Fruit fly (Drosophila melanogaster) whole organism, embryonic: ENCODE data around the gene CG32751.

Source experiments
- ATbp ChIP-seq: fragments of 200-800 bp; sonication (Bioruptor generic); optimal IDR thresholded peaks from 2 replicates; lab custom pipeline; 2017; ENCODE audit warnings: missing biosample characterization, mild to moderate bottlenecking, missing genetic modification characterization, missing genetic modification reagents
- Adf1 ChIP-seq: fragments of 200-800 bp; sonication (Bioruptor generic); IDR thresholded peaks from 2 replicates; pipeline ENCODE4 v1.3.6; 2022; ENCODE audit warnings: missing biosample characterization, missing genetic modification characterization
- Bdp1 ChIP-seq: fragments of 200-800 bp; sonication (Bioruptor generic); optimal IDR thresholded peaks from 3 replicates; lab custom pipeline; 2016; ENCODE audit warnings: missing biosample characterization, missing genetic modification characterization
- CG10654 ChIP-seq: fragments of 200-800 bp; sonication (Bioruptor generic); optimal IDR thresholded peaks from 2 replicates; lab custom pipeline; 2016; ENCODE audit warnings: missing biosample characterization, missing genetic modification characterization
- CG11504 ChIP-seq: fragments of 200-800 bp; sonication (Bioruptor generic); optimal IDR thresholded peaks from 3 replicates; lab custom pipeline; 2019; ENCODE audit warnings: missing biosample characterization, mild to moderate bottlenecking, missing genetic modification characterization, moderate library complexity
- CG12769 ChIP-seq: fragments of 200-800 bp; sonication (Bioruptor generic); optimal IDR thresholded peaks from 2 replicates; lab custom pipeline; 2019; ENCODE audit warnings: missing biosample characterization, mild to moderate bottlenecking, missing genetic modification characterization, moderate library complexity
- CG13287 ChIP-seq: fragments of 200-800 bp; sonication (Bioruptor generic); IDR thresholded peaks from 2 replicates; pipeline ENCODE4 v1.3.6; 2022; ENCODE audit warnings: missing biosample characterization, missing genetic modification characterization; ENCODE audit not compliant: partially characterized antibody
- CG13296 ChIP-seq: fragments of 200-800 bp; sonication (Bioruptor generic); optimal IDR thresholded peaks from 3 replicates; lab custom pipeline; 2018; ENCODE audit warnings: missing biosample characterization, mild to moderate bottlenecking, missing genetic modification characterization
- CG13894 ChIP-seq: fragments of 200-800 bp; sonication (Bioruptor generic); optimal IDR thresholded peaks from 3 replicates; lab custom pipeline; 2018; ENCODE audit warnings: missing biosample characterization, mild to moderate bottlenecking, missing genetic modification characterization, moderate library complexity
- CG1832 ChIP-seq: fragments of 200-800 bp; sonication (Bioruptor generic); optimal IDR thresholded peaks from 2 replicates; lab custom pipeline; 2017; ENCODE audit warnings: missing biosample characterization, mild to moderate bottlenecking, missing genetic modification characterization, inconsistent platforms
- CG32532 ChIP-seq: fragments of 200-800 bp; sonication (Bioruptor generic); IDR thresholded peaks from 2 replicates; pipeline ENCODE4 v1.3.6; 2022; ENCODE audit warnings: missing biosample characterization, missing genetic modification characterization
- CG32772 ChIP-seq: fragments of 200-800 bp; sonication (Bioruptor generic); IDR thresholded peaks from 2 replicates; pipeline ENCODE4 v1.3.6; 2022; ENCODE audit warnings: missing biosample characterization, missing genetic modification characterization
- CG34422 ChIP-seq: fragments of 200-800 bp; sonication (Bioruptor generic); IDR thresholded peaks from 3 replicates; pipeline ENCODE4 v1.3.6; 2022; ENCODE audit warnings: missing biosample characterization, missing genetic modification characterization
- CG4328 ChIP-seq: fragments of 200-800 bp; sonication (Bioruptor generic); optimal IDR thresholded peaks from 3 replicates; lab custom pipeline; 2017; ENCODE audit warnings: missing biosample characterization, missing genetic modification reagents, missing genetic modification characterization
- CG8359 ChIP-seq: fragments of 200-800 bp; sonication (Bioruptor generic); optimal IDR thresholded peaks from 2 replicates; lab custom pipeline; 2017; ENCODE audit warnings: missing biosample characterization, mild to moderate bottlenecking, missing genetic modification characterization, borderline replicate concordance
- CG8944 ChIP-seq: fragments of 200-800 bp; sonication (Bioruptor generic); optimal IDR thresholded peaks from 3 replicates; lab custom pipeline; 2016; ENCODE audit warnings: missing biosample characterization, missing genetic modification characterization
- CG9609 ChIP-seq: fragments of 200-800 bp; sonication (Bioruptor generic); optimal IDR thresholded peaks from 3 replicates; lab custom pipeline; 2016; ENCODE audit warnings: missing biosample characterization, missing genetic modification characterization
- CTCF ChIP-seq: fragments of 200-800 bp; sonication (Bioruptor generic); optimal IDR thresholded peaks from 2 replicates; lab custom pipeline; 2017; ENCODE audit warnings: missing biosample characterization, mild to moderate bottlenecking, missing genetic modification characterization, moderate library complexity
- D19A ChIP-seq: fragments of 200-800 bp; optimal IDR thresholded peaks from 3 replicates; lab custom pipeline; 2019; ENCODE audit warnings: missing biosample characterization, mild to moderate bottlenecking, missing genetic modification characterization, moderate library complexity
- Doc3 ChIP-seq: fragments of 200-800 bp; sonication (Bioruptor generic); IDR thresholded peaks from 3 replicates; pipeline ENCODE4 v1.3.6; 2022; ENCODE audit warnings: missing biosample characterization, missing genetic modification characterization; ENCODE audit not compliant: partially characterized antibody
- E2f2 ChIP-seq: fragments of 200-800 bp; sonication (Bioruptor generic); IDR thresholded peaks from 2 replicates; pipeline ENCODE4 v1.3.6; 2022; ENCODE audit warnings: missing biosample characterization, missing genetic modification characterization
- Hand ChIP-seq: fragments of 200-800 bp; sonication (Bioruptor generic); optimal IDR thresholded peaks from 2 replicates; lab custom pipeline; 2017; ENCODE audit warnings: mild to moderate bottlenecking, missing biosample characterization, missing genetic modification reagents, missing genetic modification characterization
- HmgZ ChIP-seq: fragments of 200-800 bp; sonication (Bioruptor generic); optimal IDR thresholded peaks from 2 replicates; lab custom pipeline; 2018; ENCODE audit warnings: missing biosample characterization, mild to moderate bottlenecking, missing genetic modification characterization
- Hmr ChIP-seq: fragments of 200-800 bp; sonication (Bioruptor generic); optimal IDR thresholded peaks from 3 replicates; lab custom pipeline; 2017; ENCODE audit warnings: mild to moderate bottlenecking, missing biosample characterization, missing genetic modification reagents, missing genetic modification characterization
- Hsf ChIP-seq: fragments of 200-800 bp; sonication (Bioruptor generic); optimal IDR thresholded peaks from 3 replicates; lab custom pipeline; 2016; ENCODE audit warnings: missing biosample characterization, missing genetic modification characterization
- Jarid2 ChIP-seq: fragments of 200-800 bp; sonication (Bioruptor generic); optimal IDR thresholded peaks from 3 replicates; lab custom pipeline; 2017; ENCODE audit warnings: mild to moderate bottlenecking, missing biosample characterization, missing genetic modification reagents, missing genetic modification characterization
- Lim3 ChIP-seq: fragments of 200-800 bp; sonication (Bioruptor generic); IDR thresholded peaks from 2 replicates; pipeline ENCODE4 v1.3.6; 2022; ENCODE audit warnings: missing biosample characterization, missing genetic modification characterization
- Rfx ChIP-seq: fragments of 200-800 bp; sonication (Bioruptor generic); IDR thresholded peaks from 2 replicates; pipeline ENCODE4 v1.3.6; 2022; ENCODE audit warnings: missing biosample characterization, missing genetic modification characterization
- amos ChIP-seq: fragments of 200-800 bp; sonication (Bioruptor generic); IDR thresholded peaks from 2 replicates; pipeline ENCODE4 v1.3.6; 2022; ENCODE audit warnings: missing biosample characterization, missing genetic modification characterization; ENCODE audit not compliant: partially characterized antibody
- aop ChIP-seq: fragments of 200-800 bp; sonication (Bioruptor generic); IDR thresholded peaks from 2 replicates; pipeline ENCODE4 v1.3.6; 2022; ENCODE audit warnings: missing biosample characterization, missing genetic modification characterization
- bigmax ChIP-seq: fragments of 200-800 bp; sonication (Bioruptor generic); optimal IDR thresholded peaks from 2 replicates; lab custom pipeline; 2018; ENCODE audit warnings: missing biosample characterization, mild to moderate bottlenecking, missing genetic modification characterization
- cas ChIP-seq: fragments of 200-800 bp; sonication (Bioruptor generic); IDR thresholded peaks from 2 replicates; pipeline ENCODE4 v1.3.6; 2022; ENCODE audit warnings: missing biosample characterization, missing genetic modification characterization
- chif ChIP-seq, 2 experiments: fragments of 200-800 bp; sonication (Bioruptor generic); optimal IDR thresholded peaks; 3 replicates each; lab custom pipeline; 2016; ENCODE audit warnings: missing biosample characterization in 2 of 2, missing genetic modification characterization in 2 of 2
- dmrt11E ChIP-seq: fragments of 200-800 bp; sonication (Bioruptor generic); optimal IDR thresholded peaks from 3 replicates; lab custom pipeline; 2018; ENCODE audit warnings: missing biosample characterization, mild to moderate bottlenecking, missing genetic modification characterization, moderate library complexity
- dmrt99B ChIP-seq: fragments of 200-800 bp; sonication (Bioruptor generic); optimal IDR thresholded peaks from 2 replicates; lab custom pipeline; 2018; ENCODE audit warnings: missing biosample characterization, mild to moderate bottlenecking, missing genetic modification characterization, moderate library complexity
- en ChIP-seq: fragments of 200-800 bp; sonication (Bioruptor generic); optimal IDR thresholded peaks from 2 replicates; lab custom pipeline; 2016; ENCODE audit warnings: missing biosample characterization, missing genetic modification characterization
- gem ChIP-seq: fragments of 200-800 bp; sonication (Bioruptor generic); optimal IDR thresholded peaks from 2 replicates; lab custom pipeline; 2019; ENCODE audit warnings: missing biosample characterization, mild to moderate bottlenecking, missing genetic modification characterization, moderate library complexity
- hb ChIP-seq: fragments of 200-800 bp; sonication (Bioruptor generic); IDR thresholded peaks from 3 replicates; pipeline ENCODE4 v1.3.6; 2022; ENCODE audit warnings: missing biosample characterization, missing genetic modification characterization; ENCODE audit not compliant: partially characterized antibody
- kah ChIP-seq: fragments of 200-800 bp; sonication (Bioruptor generic); optimal IDR thresholded peaks from 2 replicates; lab custom pipeline; 2018; ENCODE audit warnings: missing biosample characterization, mild to moderate bottlenecking, missing genetic modification characterization
- lmd ChIP-seq: fragments of 200-800 bp; sonication (Bioruptor generic); IDR thresholded peaks from 2 replicates; pipeline ENCODE4 v1.3.6; 2022; ENCODE audit warnings: missing biosample characterization, missing genetic modification characterization
- onecut ChIP-seq: fragments of 200-800 bp; sonication (Bioruptor generic); IDR thresholded peaks from 2 replicates; pipeline ENCODE4 v1.3.6; 2022; ENCODE audit warnings: missing biosample characterization, missing genetic modification characterization
- p53 ChIP-seq: fragments of 200-800 bp; sonication (Bioruptor generic); optimal IDR thresholded peaks from 2 replicates; lab custom pipeline; 2016; ENCODE audit warnings: missing biosample characterization, missing genetic modification characterization
- pfk ChIP-seq: fragments of 200-800 bp; sonication (Bioruptor generic); optimal IDR thresholded peaks from 2 replicates; lab custom pipeline; 2018; ENCODE audit warnings: missing biosample characterization, mild to moderate bottlenecking, missing genetic modification characterization, moderate library complexity
- rib ChIP-seq: fragments of 200-800 bp; sonication (Bioruptor generic); IDR thresholded peaks from 2 replicates; pipeline ENCODE4 v1.3.6; 2022; ENCODE audit warnings: missing biosample characterization, missing genetic modification characterization
- schlank ChIP-seq: fragments of 200-800 bp; sonication (Bioruptor generic); optimal IDR thresholded peaks from 2 replicates; lab custom pipeline; 2018; ENCODE audit warnings: missing biosample characterization, mild to moderate bottlenecking, missing genetic modification characterization
- scrt ChIP-seq: fragments of 200-800 bp; sonication (Bioruptor generic); optimal IDR thresholded peaks from 2 replicates; lab custom pipeline; 2018; ENCODE audit warnings: missing biosample characterization, mild to moderate bottlenecking, missing genetic modification characterization, moderate library complexity
- sisA ChIP-seq: fragments of 200-800 bp; sonication (Bioruptor generic); IDR thresholded peaks from 2 replicates; pipeline ENCODE4 v1.3.6; 2022; ENCODE audit warnings: missing biosample characterization, missing genetic modification characterization
- sob ChIP-seq: fragments of 200-800 bp; sonication (Bioruptor generic); IDR thresholded peaks from 2 replicates; pipeline ENCODE4 v1.3.6; 2022; ENCODE audit warnings: missing biosample characterization, missing genetic modification characterization
- sr ChIP-seq: fragments of 200-800 bp; sonication (Bioruptor generic); IDR thresholded peaks from 3 replicates; pipeline ENCODE4 v1.3.6; 2022; ENCODE audit warnings: missing biosample characterization, missing genetic modification characterization
- tio ChIP-seq: fragments of 200-800 bp; sonication (Bioruptor generic); optimal IDR thresholded peaks from 2 replicates; lab custom pipeline; 2017; ENCODE audit warnings: missing biosample characterization, missing genetic modification characterization, inconsistent platforms
- toy ChIP-seq: fragments of 200-800 bp; sonication (Bioruptor generic); IDR thresholded peaks from 2 replicates; pipeline ENCODE4 v1.3.6; 2022; ENCODE audit warnings: missing biosample characterization, missing genetic modification characterization
- unpg ChIP-seq: fragments of 200-800 bp; sonication (Bioruptor generic); optimal IDR thresholded peaks from 3 replicates; lab custom pipeline; 2018; ENCODE audit warnings: missing biosample characterization, mild to moderate bottlenecking, missing genetic modification characterization, moderate library complexity

Gene CG32751

DNA sequence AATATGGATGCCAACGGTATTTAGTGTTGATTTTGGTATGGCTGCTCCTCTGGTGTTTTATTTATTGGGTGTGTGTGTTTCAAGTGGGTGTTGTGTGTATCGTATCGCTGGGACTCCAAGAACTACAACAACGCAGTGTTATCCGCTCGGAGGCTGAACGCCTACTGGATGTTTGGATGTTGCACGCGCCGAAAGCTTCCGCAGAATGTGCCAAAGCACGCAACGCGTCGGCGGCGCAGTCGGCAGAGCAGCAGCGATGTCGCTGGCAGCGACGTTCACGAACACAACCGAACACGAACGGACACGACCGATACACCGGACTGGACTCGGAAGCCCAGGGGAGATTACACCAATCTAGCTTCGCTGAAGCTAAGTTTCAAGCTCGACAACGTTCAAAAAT is 6.1 kb downstream of the CG32751 start, which contains the start of gene Ca-alpha1T (continued):
- TF ChIP-seq Hand (GFP tag; lab: Kevin White, UChicago) (no peak), CTCF (no peak), onecut (no peak), CG8944 (GFP tag; lab: Kevin White, UChicago) (no peak), schlank (tag; lab: Kevin White, UChicago) (no peak), tio (GFP tag; lab: Kevin White, UChicago) (no peak), CG4328 (no peak), CG9609 (no peak), CG10654 (no peak), Jarid2 (GFP tag; lab: Kevin White, UChicago) (peak; percentile 32), gem (tag; lab: Kevin White, UChicago) (no peak), lmd (GFP tag; lab: Robert Waterston, UW) (no peak), Bdp1 (GFP tag; lab: Kevin White, UChicago) (no peak), E2f2 (GFP tag; lab: Robert Waterston, UW) (no peak), scrt (GFP tag; lab: Kevin White, UChicago) (peak; percentile 78), ATbp (GFP tag; lab: Kevin White, UChicago) (no peak), rib (no peak), Adf1 (GFP tag; lab: Robert Waterston, UW) (peak; percentile 92), unpg (GFP tag; lab: Kevin White, UChicago) (no peak), sob (GFP tag; lab: Robert Waterston, UW) (no peak), CG8359 (GFP tag; lab: Kevin White, UChicago) (no peak), D19A (no peak), amos (no peak), hb (GFP tag; lab: Robert Waterston, UW) (no peak), CG12769 (tag; lab: Kevin White, UChicago) (no peak), Rfx (0 out of 2 replicates have a peak, but pooled peaks have one; percentile 35), dmrt11E (tag; lab: Kevin White, UChicago) (no peak), CG32772 (GFP tag; lab: Robert Waterston, UW) (no peak), chif (GFP tag; optimal IDR thresholded peaks at IDR 0.05; lab: Kevin White, UChicago) (no peak), sisA (GFP tag; lab: Robert Waterston, UW) (no peak), pfk (no peak), cas (GFP tag; lab: Robert Waterston, UW) (no peak), Doc3 (GFP tag; lab: Robert Waterston, UW) (no peak), Hsf (GFP tag; lab: Kevin White, UChicago) (no peak), HmgZ (no peak), Lim3 (GFP tag; lab: Robert Waterston, UW) (no peak), dmrt99B (tag; lab: Kevin White, UChicago) (no peak), CG13894 (peak; percentile 0), CG32532 (GFP tag; lab: Robert Waterston, UW) (no peak), kah (no peak), aop (GFP tag; lab: Robert Waterston, UW) (no peak), CG13287 (GFP tag; lab: Robert Waterston, UW) (no peak), CG13296 (no peak), en (no peak), p53 (GFP tag; lab: Kevin White, UChicago) (peak; percentile 27), Hmr (GFP tag; lab: Kevin White, UChicago) (no peak), CG1832 (GFP tag; lab: Kevin White, UChicago) (no peak), bigmax (GFP tag; lab: Kevin White, UChicago) (no peak), CG11504 (peak; percentile 19), sr (GFP tag; lab: Robert Waterston, UW) (peak; percentile 74), toy (GFP tag; lab: Robert Waterston, UW) (no peak), CG34422 (no peak)
